Worm (Caenorhabditis elegans): ENCODE data around the gene scc-2.

scc-2 gene

DNA sequence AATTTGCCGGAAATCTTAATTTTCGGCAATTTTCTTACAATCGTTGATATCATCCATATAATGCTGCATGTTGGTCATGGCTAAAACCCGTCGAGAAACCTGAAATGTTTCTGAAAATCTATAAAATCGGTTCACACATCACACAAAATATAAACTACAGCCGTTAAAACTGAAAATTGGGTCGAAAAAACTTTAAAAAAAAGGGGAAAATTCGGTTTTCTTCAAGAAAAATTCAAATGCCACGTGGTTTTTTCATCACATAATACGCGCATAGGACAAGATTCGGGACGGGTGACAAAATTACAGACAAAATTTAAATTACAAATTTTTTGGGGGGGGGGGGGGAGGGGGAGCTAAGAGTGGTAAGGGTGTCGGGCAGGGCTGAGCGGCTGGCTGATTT, 30.8 kb downstream of the scc-2 start, which contains the start of gene Y43H11AL.1:
Gene Y43H11AL.1 (minus strand): TSS at position 101 of the 400 bp plus-strand sequence.
- TF ChIP-seq B0310.2 (tag; optimal IDR thresholded peaks at IDR 0.05) = no peak
- TF ChIP-seq hnd-1 (tag; optimal IDR thresholded peaks at IDR 0.05) = no peak
- no peak for TF ChIP-seq tbx-37 (GFP tag; conservative IDR thresholded peaks at IDR 0.05)
- TF ChIP-seq aly-1 (tag; optimal IDR thresholded peaks at IDR 0.05) = no peak
- TF ChIP-seq F13C5.2 (tag; optimal IDR thresholded peaks at IDR 0.05) = no peak
- TF ChIP-seq tra-4 (tag; optimal IDR thresholded peaks at IDR 0.05) = no peak
- TF ChIP-seq ceh-36 (tag; optimal IDR thresholded peaks at IDR 0.05) = no peak
- no peak for TF ChIP-seq pes-1 (GFP tag; IDR thresholded peaks at IDR 0.05)
- no peak for TF ChIP-seq sea-1 (GFP tag; conservative IDR thresholded peaks at IDR 0.05)
- TF ChIP-seq hmbx-1 (tag; optimal IDR thresholded peaks at IDR 0.05) = no peak
- no peak for TF ChIP-seq hmg-4 (GFP tag; optimal IDR thresholded peaks at IDR 0.05)
- no peak for TF ChIP-seq tbx-11 (GFP tag; IDR thresholded peaks at IDR 0.05)
- no peak for TF ChIP-seq ama-1 (optimal IDR thresholded peaks at IDR 0.05)
- TF ChIP-seq ceh-13 (GFP tag; optimal IDR thresholded peaks at IDR 0.05) = no peak
- TF ChIP-seq flt-1 (GFP tag; IDR thresholded peaks at IDR 0.05) = no peak
- TF ChIP-seq ets-7 (tag; optimal IDR thresholded peaks at IDR 0.05) = no peak
- no peak for TF ChIP-seq scrt-1 (GFP tag; IDR thresholded peaks at IDR 0.05)

ce11 chrII:221212-221611, 42.3 kb downstream of the scc-2 start:
- TF ChIP-seq hmg-4 (GFP tag; optimal IDR thresholded peaks at IDR 0.05) (peak; percentile 58), aly-1 (tag; optimal IDR thresholded peaks at IDR 0.05) (peak; percentile 45), F13C5.2 (tag; optimal IDR thresholded peaks at IDR 0.05) (no peak)

DNA sequence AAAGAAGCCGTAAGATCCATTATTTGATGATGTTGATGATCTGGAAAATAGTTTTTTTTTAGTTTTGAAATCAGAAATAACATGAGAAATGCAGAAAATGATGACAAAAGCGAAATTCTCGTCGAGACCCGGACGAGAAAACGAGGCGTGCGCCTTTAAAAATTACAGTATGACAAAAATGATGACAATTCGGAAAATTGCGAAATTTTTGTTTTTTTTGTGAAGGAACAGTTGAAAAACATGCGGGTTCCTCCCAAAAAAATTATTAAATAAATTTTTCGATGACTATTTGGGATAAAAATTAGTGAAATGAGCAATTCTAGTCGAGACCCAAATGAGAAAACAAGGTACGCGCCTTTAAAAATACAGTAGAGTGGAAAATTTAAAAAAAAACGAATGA, 42.9 kb downstream of the scc-2 start, which contains the start of gene ubxn-3:
Gene ubxn-3 (minus strand): TSS at position 66 of the 400 bp plus-strand sequence.
- TF ChIP-seq sea-1 (GFP tag; conservative IDR thresholded peaks at IDR 0.05) = no peak
- no peak for TF ChIP-seq aly-1 (tag; optimal IDR thresholded peaks at IDR 0.05)
- TF ChIP-seq tbx-11 (GFP tag; IDR thresholded peaks at IDR 0.05) = no peak
- TF ChIP-seq tra-4 (tag; optimal IDR thresholded peaks at IDR 0.05) = no peak
- no peak for TF ChIP-seq ama-1 (optimal IDR thresholded peaks at IDR 0.05)
- no peak for TF ChIP-seq scrt-1 (GFP tag; IDR thresholded peaks at IDR 0.05)
- TF ChIP-seq hmbx-1 (tag; optimal IDR thresholded peaks at IDR 0.05) = no peak
- no peak for TF ChIP-seq B0310.2 (tag; optimal IDR thresholded peaks at IDR 0.05)
- TF ChIP-seq ceh-13 (GFP tag; optimal IDR thresholded peaks at IDR 0.05) = no peak
- no peak for TF ChIP-seq pes-1 (GFP tag; IDR thresholded peaks at IDR 0.05)
- no peak for TF ChIP-seq hnd-1 (tag; optimal IDR thresholded peaks at IDR 0.05)
- TF ChIP-seq F13C5.2 (tag; optimal IDR thresholded peaks at IDR 0.05) = no peak
- TF ChIP-seq ets-7 (tag; optimal IDR thresholded peaks at IDR 0.05) = no peak
- no peak for TF ChIP-seq ceh-36 (tag; optimal IDR thresholded peaks at IDR 0.05)

ce11 chrII:219846-220503, 43.5 kb downstream of the scc-2 start:
- TF ChIP-seq hmg-4 (GFP tag; optimal IDR thresholded peaks at IDR 0.05) = no peak
- TF ChIP-seq pes-1 (GFP tag; IDR thresholded peaks at IDR 0.05) = no peak
- TF ChIP-seq ets-7 (tag; optimal IDR thresholded peaks at IDR 0.05) = no peak
- no peak for TF ChIP-seq aly-1 (tag; optimal IDR thresholded peaks at IDR 0.05)
- TF ChIP-seq tbx-11 (GFP tag; IDR thresholded peaks at IDR 0.05) = no peak
- TF ChIP-seq F13C5.2 (tag; optimal IDR thresholded peaks at IDR 0.05) = no peak
- no peak for TF ChIP-seq tra-4 (tag; optimal IDR thresholded peaks at IDR 0.05)
- no peak for TF ChIP-seq B0310.2 (tag; optimal IDR thresholded peaks at IDR 0.05)
- TF ChIP-seq ceh-13 (GFP tag; optimal IDR thresholded peaks at IDR 0.05) = no peak
- no peak for TF ChIP-seq hnd-1 (tag; optimal IDR thresholded peaks at IDR 0.05)
- no peak for TF ChIP-seq sea-1 (GFP tag; conservative IDR thresholded peaks at IDR 0.05)
- no peak for TF ChIP-seq scrt-1 (GFP tag; IDR thresholded peaks at IDR 0.05)
- no peak for TF ChIP-seq tbx-37 (GFP tag; conservative IDR thresholded peaks at IDR 0.05)
- no peak for TF ChIP-seq ama-1 (optimal IDR thresholded peaks at IDR 0.05)

- TF ChIP-seq ets-7 (tag; optimal IDR thresholded peaks at IDR 0.05) = no peak
- no peak for TF ChIP-seq F13C5.2 (tag; optimal IDR thresholded peaks at IDR 0.05)
- TF ChIP-seq ceh-36 (tag; optimal IDR thresholded peaks at IDR 0.05) = no peak
- TF ChIP-seq hmg-4 (GFP tag; optimal IDR thresholded peaks at IDR 0.05) = no peak
- TF ChIP-seq aly-1 (tag; optimal IDR thresholded peaks at IDR 0.05) = no peak
- TF ChIP-seq pes-1 (GFP tag; IDR thresholded peaks at IDR 0.05) = no peak
- no peak for TF ChIP-seq scrt-1 (GFP tag; IDR thresholded peaks at IDR 0.05)
- no peak for TF ChIP-seq tbx-11 (GFP tag; IDR thresholded peaks at IDR 0.05)
- no peak for TF ChIP-seq ceh-13 (GFP tag; optimal IDR thresholded peaks at IDR 0.05)
- no peak for TF ChIP-seq tbx-37 (GFP tag; conservative IDR thresholded peaks at IDR 0.05)
- no peak for TF ChIP-seq ama-1 (optimal IDR thresholded peaks at IDR 0.05)
- no peak for TF ChIP-seq B0310.2 (tag; optimal IDR thresholded peaks at IDR 0.05)
- no peak for TF ChIP-seq hmbx-1 (tag; optimal IDR thresholded peaks at IDR 0.05)
Observed at ce11 chrII:217308-217707, 46.2 kb downstream of the scc-2 start.

ce11 chrII:216598-216997, 46.9 kb downstream of the scc-2 start, which contains the start of gene F48A11.4:
Gene F48A11.4, minus strand, starts transcription at chrII:216621.
- TF ChIP-seq aly-1 (tag; optimal IDR thresholded peaks at IDR 0.05) (no peak), pes-1 (GFP tag; IDR thresholded peaks at IDR 0.05) (peak; percentile 11; the same call in 1 of the 2 replicates), hnd-1 (tag; optimal IDR thresholded peaks at IDR 0.05) (no peak), tra-4 (tag; optimal IDR thresholded peaks at IDR 0.05) (no peak), ets-7 (tag; optimal IDR thresholded peaks at IDR 0.05) (no peak), F13C5.2 (tag; optimal IDR thresholded peaks at IDR 0.05) (peak; percentile 77), tbx-37 (GFP tag; conservative IDR thresholded peaks at IDR 0.05) (peak; percentile 52), sea-1 (GFP tag; conservative IDR thresholded peaks at IDR 0.05) (0 out of 2 replicates have a peak, but pooled peaks have one; percentile 41), scrt-1 (GFP tag; IDR thresholded peaks at IDR 0.05) (no peak), flt-1 (GFP tag; IDR thresholded peaks at IDR 0.05) (peak; percentile 57; the same call in 1 of the 2 replicates), tbx-11 (GFP tag; IDR thresholded peaks at IDR 0.05) (0 out of 2 replicates have a peak, but pooled peaks have one; percentile 23), hmbx-1 (tag; optimal IDR thresholded peaks at IDR 0.05) (peak; percentile 47), ceh-36 (tag; optimal IDR thresholded peaks at IDR 0.05) (no peak), hmg-4 (GFP tag; optimal IDR thresholded peaks at IDR 0.05) (peak; percentile 44)

DNA sequence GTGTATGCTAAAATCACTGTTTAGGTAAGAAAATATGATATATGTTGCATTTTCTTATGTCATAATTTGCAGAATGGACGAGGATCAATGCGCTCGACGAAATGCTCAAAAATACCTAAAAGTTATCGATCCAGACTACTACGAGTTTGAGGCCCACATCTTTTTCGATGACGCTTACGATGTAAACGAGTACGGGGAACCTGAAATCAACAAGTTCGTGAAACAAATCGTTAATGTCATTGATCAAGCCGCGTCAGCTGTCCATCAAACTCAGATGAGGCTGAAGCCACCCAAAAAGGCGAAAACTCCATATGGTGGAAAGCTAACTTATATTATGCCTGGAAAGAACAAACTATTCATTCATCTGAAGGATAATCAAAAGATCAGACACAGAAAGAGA, 55.4 kb downstream of the scc-2 start:
- TF ChIP-seq hmg-4 (GFP tag; optimal IDR thresholded peaks at IDR 0.05) = no peak
- TF ChIP-seq hmbx-1 (tag; optimal IDR thresholded peaks at IDR 0.05) = no peak
- no peak for TF ChIP-seq aly-1 (tag; optimal IDR thresholded peaks at IDR 0.05)

Measured in whole organism, early embryonic.